Worm (Caenorhabditis elegans) whole organism, dauer: ENCODE data around the gene F21C10.5.

ENCODE experiments used
- unc-62 ChIP-seq: sonication (generic microtip); optimal IDR thresholded peaks from 2 replicates; lab custom pipeline; 2017; ENCODE audit warnings: missing biosample characterization, missing genetic modification reagents, missing genetic modification characterization

Gene F21C10.5

DNA sequence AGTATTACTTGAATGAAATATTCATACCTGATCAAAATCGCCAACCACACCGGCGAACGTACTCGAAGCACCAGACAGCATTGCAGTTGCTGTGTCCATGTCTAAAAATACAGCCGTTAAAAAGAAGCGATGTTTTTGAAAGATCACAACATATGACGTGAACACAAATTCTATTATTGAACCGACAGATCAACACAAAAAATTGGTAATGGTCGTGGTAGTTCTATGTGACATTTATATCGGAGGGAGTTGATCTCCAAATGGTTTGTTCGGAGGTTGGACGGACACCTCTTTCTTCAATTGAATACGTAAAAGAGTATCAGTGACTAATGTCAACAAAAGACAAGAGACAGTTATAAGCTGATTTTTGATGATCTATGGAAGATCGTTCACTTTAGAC is 15.9 kb downstream of the F21C10.5 start, which contains the start of gene pitr-3:
Gene pitr-3 (minus strand): TSS at position 101 of the 400 bp plus-strand sequence.
- no peak for TF ChIP-seq unc-62 (GFP tag; lab: Kevin White, UChicago)

DNA sequence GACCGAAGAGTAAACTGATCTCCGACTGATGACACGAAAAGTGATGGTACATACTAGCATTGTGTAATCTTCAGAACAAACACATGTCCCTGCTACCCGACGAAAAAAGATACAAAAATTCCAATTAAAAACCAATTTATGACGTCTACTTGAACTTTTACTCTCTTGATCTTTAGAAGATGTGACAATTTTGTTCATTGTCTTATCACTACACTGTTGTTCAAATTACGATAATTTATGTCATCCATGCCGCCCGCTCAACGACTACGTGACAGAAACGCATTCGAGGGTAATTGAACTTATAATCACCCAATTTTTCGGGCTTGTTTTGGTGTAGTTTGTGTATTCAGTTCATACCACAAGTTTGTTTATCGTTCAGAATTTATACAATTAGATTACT is 18.5 kb downstream of the F21C10.5 start:
- no peak for TF ChIP-seq unc-62 (GFP tag; lab: Kevin White, UChicago)

DNA sequence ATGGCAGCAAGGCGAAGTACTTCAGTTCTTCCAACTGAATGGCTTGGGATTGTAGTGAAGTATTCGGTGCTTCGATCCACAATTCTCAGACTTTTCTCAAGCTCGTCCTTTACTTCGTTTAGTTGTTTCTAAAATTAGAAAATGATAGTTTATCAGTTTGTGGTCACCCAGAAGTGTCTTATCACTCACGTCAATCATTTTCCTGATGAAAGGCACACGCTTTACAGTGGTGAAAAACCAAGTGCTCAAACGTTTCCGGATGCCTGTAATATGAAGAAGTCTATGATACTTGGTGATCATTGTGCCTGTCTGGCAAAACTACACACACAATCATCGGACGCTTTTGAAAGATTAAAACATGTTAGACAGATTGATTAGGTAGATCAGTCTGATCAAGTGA is 20.8 kb downstream of the F21C10.5 start:
- no peak for TF ChIP-seq unc-62 (GFP tag; lab: Kevin White, UChicago)

DNA sequence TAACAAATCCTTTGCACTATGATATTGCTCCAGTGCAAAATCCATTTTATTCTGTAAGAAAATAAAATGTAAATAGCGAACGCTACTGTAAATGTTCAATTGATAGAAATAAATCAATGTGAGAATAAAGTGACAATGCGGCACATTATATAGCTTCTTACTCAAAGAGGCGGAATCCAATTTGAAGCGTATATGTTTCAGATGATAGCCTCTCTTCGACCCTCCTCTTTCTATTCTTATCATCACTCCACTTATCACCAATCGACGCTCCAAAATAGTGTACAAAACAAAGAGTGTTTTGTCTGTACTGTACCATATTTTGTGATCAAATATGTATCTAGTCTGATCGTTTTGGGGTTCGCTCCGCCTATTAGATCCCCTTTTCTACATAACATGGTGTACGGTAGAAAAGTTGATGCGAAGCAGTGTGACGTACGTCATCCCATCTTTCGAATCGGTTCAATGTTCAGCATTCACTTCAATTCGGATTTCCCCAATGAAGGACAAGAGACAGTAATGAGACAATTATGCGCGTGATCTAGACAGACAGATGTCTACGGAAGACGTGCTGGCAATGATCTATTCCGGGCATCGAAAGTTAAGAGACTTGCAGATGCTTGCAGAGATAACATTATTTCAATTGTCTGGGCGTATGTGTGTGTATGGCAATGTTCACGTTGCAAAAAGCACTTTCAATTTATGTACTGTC is 21.6 kb downstream of the F21C10.5 start, which contains the start of gene spl-2:
Gene spl-2 (minus strand): TSS at position 51 of the 709 bp plus-strand sequence.
- TF ChIP-seq unc-62 (GFP tag; lab: Kevin White, UChicago): no peak

DNA sequence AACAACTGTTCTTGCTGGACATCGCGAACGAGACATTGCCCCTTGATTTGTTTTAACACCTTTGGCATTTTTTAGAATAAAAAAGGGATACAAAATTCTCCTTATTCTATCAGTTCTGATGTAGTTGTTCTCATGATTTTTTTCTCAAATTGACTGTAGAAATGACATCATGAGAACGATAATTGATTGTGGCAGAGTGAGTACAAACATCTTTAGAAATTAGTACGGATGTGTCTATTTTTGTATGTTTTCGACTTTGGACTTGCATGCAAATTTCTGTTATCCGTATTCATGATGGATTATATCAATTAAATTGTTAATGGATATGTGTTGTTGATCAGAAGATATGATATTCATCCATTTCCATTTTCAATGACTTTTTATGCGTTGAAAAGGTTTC is 22.7 kb downstream of the F21C10.5 start:
- no peak for TF ChIP-seq unc-62 (GFP tag; lab: Kevin White, UChicago)

DNA sequence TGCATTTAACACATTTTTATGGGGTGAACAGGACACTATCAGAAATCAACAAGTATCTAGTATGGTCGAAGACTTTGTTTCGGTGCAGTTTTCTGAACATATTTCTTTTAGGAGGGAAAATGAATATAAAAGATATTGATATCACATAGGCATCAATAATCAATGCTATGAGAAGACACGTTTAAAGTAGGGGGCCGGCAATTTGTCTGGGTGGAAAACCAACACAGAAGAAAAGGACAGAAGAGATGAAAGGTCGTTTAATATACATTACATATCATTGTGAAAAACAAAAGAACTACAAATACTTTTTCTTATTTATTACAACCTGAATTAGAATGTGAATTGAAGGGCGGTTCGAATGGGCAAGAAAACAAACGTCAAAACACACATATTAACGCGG is 26.9 kb downstream of the F21C10.5 start:
- TF ChIP-seq unc-62 (GFP tag; lab: Kevin White, UChicago): no peak

DNA sequence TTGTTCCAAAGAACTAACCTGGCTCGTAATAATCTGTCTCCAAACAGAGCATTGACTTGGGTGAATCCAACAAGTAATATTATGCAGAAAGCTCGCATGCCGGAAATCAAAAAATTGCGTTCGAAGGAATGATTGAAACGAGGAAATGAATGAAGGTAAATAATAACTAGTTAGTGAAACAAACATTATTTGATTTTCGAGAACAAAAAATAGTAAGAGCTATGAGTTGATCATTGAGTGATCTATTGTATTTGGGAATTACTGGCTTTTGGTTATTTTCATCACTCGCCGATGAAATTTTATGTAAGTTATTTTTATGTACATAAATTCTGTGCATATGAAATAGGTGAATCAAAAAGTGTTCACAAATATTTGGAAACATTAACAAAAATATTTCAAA is 29.3 kb downstream of the F21C10.5 start, which contains the start of gene B0222.5:
Gene B0222.5 (minus strand): TSS at position 101 of the 400 bp plus-strand sequence.
- no peak for TF ChIP-seq unc-62 (GFP tag; lab: Kevin White, UChicago)

DNA sequence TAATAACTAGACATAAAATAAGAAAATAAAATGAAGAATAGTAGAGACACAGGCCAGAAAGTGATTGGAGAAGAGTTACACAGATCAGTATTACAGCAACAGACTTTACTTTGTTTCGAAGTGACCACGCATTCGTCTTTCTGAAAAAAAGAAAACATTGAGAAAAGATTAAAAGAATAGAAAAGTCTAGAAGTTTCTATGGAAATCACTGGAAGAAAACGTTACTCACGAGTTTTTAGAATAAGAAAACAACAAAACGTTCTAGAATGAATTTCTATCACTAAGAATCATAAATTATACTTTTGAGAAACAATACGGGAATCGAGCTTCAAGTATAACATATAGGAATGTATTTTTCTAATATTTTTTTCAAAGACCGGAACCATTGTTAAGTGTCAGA is 30.2 kb downstream of the F21C10.5 start:
- no peak for TF ChIP-seq unc-62 (GFP tag; lab: Kevin White, UChicago)

DNA sequence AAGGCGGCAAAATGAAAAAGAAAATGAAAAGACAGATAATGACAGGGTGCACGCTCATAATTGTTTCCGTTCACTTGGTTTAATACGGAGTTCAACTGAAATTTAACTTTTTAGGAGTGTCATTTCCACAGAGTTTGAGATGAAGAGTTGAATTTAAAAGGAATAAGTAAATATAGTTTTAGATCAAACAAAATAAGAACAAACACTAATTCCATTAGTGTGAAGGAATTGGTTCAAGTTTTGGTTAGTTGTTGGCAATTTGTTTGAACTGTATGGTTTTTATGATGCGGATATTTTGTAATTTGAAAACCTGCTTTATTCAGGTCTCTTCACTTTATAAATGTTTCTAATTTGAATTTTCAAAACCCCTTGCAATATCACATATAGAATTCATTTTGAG is 31.2 kb downstream of the F21C10.5 start, which contains the start of gene B0222.15:
Gene B0222.15 (minus strand): TSS at position 101 of the 400 bp plus-strand sequence.
- no peak for TF ChIP-seq unc-62 (GFP tag; lab: Kevin White, UChicago)

DNA sequence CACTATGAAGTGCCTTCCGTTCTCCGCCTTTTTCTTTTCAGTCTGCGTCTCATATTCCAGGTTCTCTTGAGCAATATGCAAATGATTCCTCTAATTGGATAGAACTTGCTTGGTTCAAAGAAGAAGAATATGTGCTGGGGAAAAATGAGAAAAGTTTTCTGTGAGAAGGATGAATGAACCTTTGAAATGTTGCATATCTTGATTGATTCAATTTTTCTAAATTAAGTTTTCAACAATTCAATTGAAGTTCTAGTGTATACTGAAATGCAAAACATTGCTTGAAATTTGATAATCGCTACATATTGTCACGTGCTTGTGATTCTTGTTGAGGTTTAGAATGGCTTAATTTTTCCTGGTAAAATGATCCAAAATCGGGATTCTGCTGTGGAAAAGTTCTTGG is 32.2 kb downstream of the F21C10.5 start:
- no peak for TF ChIP-seq unc-62 (GFP tag; lab: Kevin White, UChicago)

DNA sequence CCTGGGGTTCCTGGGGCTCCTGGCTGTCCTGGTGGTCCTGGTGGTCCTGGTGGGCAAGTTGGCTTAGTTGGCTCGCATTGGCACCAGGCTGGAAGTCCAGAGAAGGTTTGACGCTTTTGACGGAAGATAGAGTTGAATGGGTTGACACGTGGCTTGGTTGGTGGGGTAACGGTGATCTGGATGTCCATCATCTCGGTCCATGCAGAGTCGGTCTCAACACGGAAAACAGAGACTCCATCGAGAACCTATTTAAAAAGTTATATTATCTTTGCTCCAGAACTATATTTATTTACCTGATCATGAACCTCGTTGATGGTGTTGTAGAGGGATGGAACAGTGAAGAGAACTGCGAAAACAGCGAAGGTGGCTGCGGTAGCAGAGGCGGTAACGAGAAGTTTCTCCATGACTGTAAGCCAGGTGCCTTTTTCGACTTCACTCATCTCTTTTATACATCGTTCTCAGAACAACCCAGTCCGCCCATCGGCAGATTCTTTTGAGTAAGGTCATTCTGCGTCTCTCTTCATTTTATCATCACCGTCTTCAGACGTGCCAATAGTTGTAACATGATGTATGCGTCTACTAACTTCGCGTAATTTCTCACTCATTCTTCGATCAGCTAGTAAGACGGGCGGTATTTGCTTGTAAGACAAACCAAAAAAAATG is 34.9 kb downstream of the F21C10.5 start, which contains the start of gene col-144:
Gene col-144 (minus strand): TSS at position 419 of the 663 bp plus-strand sequence.
- TF ChIP-seq unc-62 (GFP tag; lab: Kevin White, UChicago): no peak

DNA sequence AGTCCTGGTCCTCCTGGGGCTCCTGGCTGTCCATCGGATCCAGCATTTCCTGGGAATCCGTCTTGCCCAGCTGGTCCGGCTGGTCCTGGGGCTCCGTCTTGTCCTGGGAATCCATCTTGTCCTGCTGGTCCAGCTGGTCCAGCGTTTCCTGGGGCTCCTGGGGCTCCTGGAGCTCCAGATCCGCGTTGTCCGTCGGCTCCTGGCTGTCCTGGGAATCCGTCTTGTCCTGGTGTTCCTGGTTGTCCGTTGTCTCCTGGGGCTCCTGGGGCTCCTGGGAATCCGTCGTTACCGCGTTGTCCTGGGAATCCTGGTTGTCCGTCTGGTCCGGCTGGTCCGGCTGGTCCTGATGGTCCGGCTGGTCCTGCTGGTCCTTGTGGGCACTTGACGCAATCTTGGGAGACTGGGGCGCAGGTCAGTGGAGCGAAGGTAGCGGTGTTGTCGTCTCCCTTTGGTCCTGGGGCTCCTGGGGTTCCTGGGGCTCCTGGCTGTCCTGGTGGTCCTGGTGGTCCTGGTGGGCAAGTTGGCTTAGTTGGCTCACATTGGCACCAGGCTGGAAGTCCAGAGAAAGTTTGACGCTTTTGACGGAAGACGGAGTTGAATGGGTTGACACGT is 36.8 kb downstream of the F21C10.5 start:
- TF ChIP-seq unc-62 (GFP tag; lab: Kevin White, UChicago): no peak

DNA sequence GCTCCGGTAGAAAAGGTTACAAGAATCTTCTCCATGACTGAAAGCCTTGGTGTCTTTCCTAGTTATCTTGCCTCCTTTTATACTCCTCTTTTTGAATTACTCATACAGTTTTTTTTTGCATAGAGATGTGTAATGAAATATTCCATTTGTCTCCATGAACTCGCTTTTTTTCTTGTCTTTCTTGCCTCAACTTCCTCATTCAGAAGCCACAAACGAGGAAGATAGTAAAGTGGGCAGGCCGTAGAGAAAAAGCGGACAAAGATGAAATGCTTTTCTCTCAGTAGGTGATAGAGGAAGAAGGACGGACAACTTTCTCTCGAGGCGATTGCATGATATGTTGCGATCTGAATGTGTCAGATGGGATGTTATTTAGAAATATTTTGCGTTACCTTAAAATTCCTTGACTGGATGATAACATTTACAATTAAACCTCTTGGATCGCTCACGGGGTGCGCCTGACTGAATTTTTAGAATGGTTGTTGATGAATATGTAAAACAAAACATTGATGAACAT is 37.6 kb downstream of the F21C10.5 start, which contains the start of gene col-145:
Gene col-145 (minus strand): TSS at position 51 of the 514 bp plus-strand sequence.
- TF ChIP-seq unc-62 (GFP tag; lab: Kevin White, UChicago): no peak

DNA sequence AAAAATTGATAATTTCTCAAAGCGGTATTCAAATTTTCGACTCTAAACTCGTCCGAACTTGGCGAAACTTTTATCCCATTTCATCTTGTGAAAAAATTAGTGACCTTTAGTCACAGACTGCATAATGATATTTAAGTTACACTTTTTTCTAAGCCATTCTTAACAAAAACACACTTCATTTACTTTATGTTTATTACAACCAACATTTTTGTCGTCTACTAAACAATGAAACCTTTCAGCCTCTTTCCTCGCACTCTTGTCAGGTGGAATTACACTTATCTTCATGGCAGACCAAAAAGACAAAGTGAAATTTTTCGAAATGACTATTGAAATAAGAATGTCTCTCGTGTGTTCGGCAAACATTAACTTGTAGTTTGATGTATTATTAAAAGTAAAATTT is 38.5 kb downstream of the F21C10.5 start:
- TF ChIP-seq unc-62 (GFP tag; lab: Kevin White, UChicago): no peak

DNA sequence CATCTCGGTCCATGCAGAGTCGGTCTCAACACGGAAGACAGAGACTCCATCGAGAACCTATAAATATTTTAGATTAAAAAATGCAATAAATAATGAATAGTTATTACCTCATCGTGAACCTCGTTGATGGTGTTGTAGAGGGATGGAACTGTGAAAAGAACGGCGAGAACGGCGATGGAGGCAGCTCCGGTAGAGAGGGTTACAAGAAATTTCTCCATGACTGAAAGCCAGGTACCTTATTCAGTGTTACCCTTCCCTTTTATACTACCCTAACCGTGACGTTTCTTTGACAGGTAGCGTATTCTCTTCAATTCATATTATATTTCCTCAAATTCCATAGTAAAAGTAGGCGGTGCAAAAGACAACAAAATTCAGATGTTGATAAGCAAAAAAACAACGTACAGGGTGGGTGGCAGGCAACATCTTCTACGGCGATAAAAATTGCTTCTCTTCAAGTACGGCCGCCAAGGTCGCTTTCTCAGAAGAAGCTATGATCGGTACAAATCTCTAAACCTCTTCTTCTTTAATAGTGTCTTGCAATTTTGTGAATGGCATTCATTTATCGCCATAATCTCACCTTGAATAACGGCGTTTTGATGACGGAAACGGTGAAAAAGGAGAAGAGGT is 39.7 kb downstream of the F21C10.5 start, which contains the start of gene col-10:
Gene col-10 (minus strand): TSS at position 235 of the 627 bp plus-strand sequence.
- TF ChIP-seq unc-62 (GFP tag; lab: Kevin White, UChicago): no peak
